Fruit fly (Drosophila melanogaster) whole organism, embryonic: ENCODE results near the gene Pop2.

Experiments used
- ATbp ChIP-seq: fragments of 200-800 bp; sonication (Bioruptor generic); optimal IDR thresholded peaks from 2 replicates; lab custom pipeline; 2017; ENCODE audit warnings: missing biosample characterization, mild to moderate bottlenecking, missing genetic modification characterization, missing genetic modification reagents
- Atf-2 ChIP-seq: fragments of 200-800 bp; sonication (Bioruptor generic); optimal IDR thresholded peaks from 2 replicates; lab custom pipeline; 2016; ENCODE audit warnings: missing biosample characterization, missing genetic modification characterization
- CG10147 ChIP-seq: fragments of 200-800 bp; sonication (Bioruptor generic); optimal IDR thresholded peaks from 2 replicates; lab custom pipeline; 2019; ENCODE audit warnings: missing biosample characterization, mild to moderate bottlenecking, missing genetic modification characterization, moderate library complexity
- CG10209 ChIP-seq: fragments of 200-800 bp; sonication (Bioruptor generic); optimal IDR thresholded peaks from 3 replicates; lab custom pipeline; 2017; ENCODE audit warnings: missing biosample characterization, mild to moderate bottlenecking, missing genetic modification characterization, missing genetic modification reagents
- CG11560 ChIP-seq: fragments of 200-800 bp; sonication (Bioruptor generic); IDR thresholded peaks from 3 replicates; pipeline ENCODE4 v1.3.6; 2022; ENCODE audit warnings: missing biosample characterization, missing genetic modification characterization
- CG11696 ChIP-seq: fragments of 200-800 bp; sonication (Bioruptor generic); IDR thresholded peaks from 2 replicates; pipeline ENCODE4 v1.3.6; 2022; ENCODE audit warnings: missing biosample characterization, missing genetic modification characterization
- CG12236 ChIP-seq: fragments of 200-800 bp; sonication (Bioruptor generic); optimal IDR thresholded peaks from 2 replicates; lab custom pipeline; 2016; ENCODE audit warnings: missing biosample characterization, missing genetic modification characterization
- CG14050 ChIP-seq: fragments of 200-800 bp; sonication (Bioruptor generic); IDR thresholded peaks from 3 replicates; pipeline ENCODE4 v1.3.6; 2022; ENCODE audit warnings: missing biosample characterization, missing genetic modification characterization
- CG18599 ChIP-seq: fragments of 200-800 bp; sonication (Bioruptor generic); optimal IDR thresholded peaks from 3 replicates; lab custom pipeline; 2017; ENCODE audit warnings: missing biosample characterization, missing genetic modification characterization, mild to moderate bottlenecking, moderate library complexity, missing genetic modification reagents
- CG2129 ChIP-seq: fragments of 200-800 bp; sonication (Bioruptor generic); IDR thresholded peaks from 2 replicates; pipeline ENCODE4 v1.3.6; 2022; ENCODE audit warnings: missing biosample characterization, missing genetic modification characterization; ENCODE audit not compliant: partially characterized antibody
- CG30020 ChIP-seq: fragments of 200-800 bp; optimal IDR thresholded peaks from 2 replicates; lab custom pipeline; 2019; ENCODE audit warnings: missing biosample characterization, mild to moderate bottlenecking, missing genetic modification characterization, moderate library complexity
- CG30403 ChIP-seq: fragments of 200-800 bp; sonication (Bioruptor generic); optimal IDR thresholded peaks from 3 replicates; lab custom pipeline; 2016; ENCODE audit warnings: missing biosample characterization, missing genetic modification characterization
- CG31441 ChIP-seq: fragments of 200-800 bp; sonication (Bioruptor generic); IDR thresholded peaks from 2 replicates; pipeline ENCODE4 v1.3.6; 2022; ENCODE audit warnings: missing biosample characterization, missing genetic modification characterization
- CG3163 ChIP-seq: fragments of 200-800 bp; sonication (Bioruptor generic); optimal IDR thresholded peaks from 3 replicates; lab custom pipeline; 2016; ENCODE audit warnings: missing biosample characterization, missing genetic modification characterization
- CG32767 ChIP-seq: fragments of 200-800 bp; sonication (Bioruptor generic); IDR thresholded peaks from 2 replicates; pipeline ENCODE4 v1.3.6; 2022; ENCODE audit warnings: missing biosample characterization, missing genetic modification characterization
- CG33213 ChIP-seq: fragments of 200-800 bp; sonication (Bioruptor generic); optimal IDR thresholded peaks from 3 replicates; lab custom pipeline; 2016; ENCODE audit warnings: missing biosample characterization, missing genetic modification characterization
- CG33557 ChIP-seq: fragments of 200-800 bp; sonication (Bioruptor generic); optimal IDR thresholded peaks from 2 replicates; lab custom pipeline; 2019; ENCODE audit warnings: missing biosample characterization, mild to moderate bottlenecking, missing genetic modification characterization, moderate library complexity
- CG5180 ChIP-seq: fragments of 200-800 bp; sonication (Bioruptor generic); optimal IDR thresholded peaks from 3 replicates; lab custom pipeline; 2017; ENCODE audit warnings: missing biosample characterization, missing genetic modification characterization, mild to moderate bottlenecking, moderate library complexity, missing genetic modification reagents
- CG6175 ChIP-seq: fragments of 200-800 bp; sonication (Bioruptor generic); IDR thresholded peaks from 3 replicates; pipeline ENCODE4 v1.3.6; 2022; ENCODE audit warnings: missing biosample characterization, missing genetic modification characterization
- CG6254 ChIP-seq: fragments of 200-800 bp; sonication (Bioruptor generic); optimal IDR thresholded peaks from 3 replicates; lab custom pipeline; 2017; ENCODE audit warnings: mild to moderate bottlenecking, missing biosample characterization, missing genetic modification reagents, missing genetic modification characterization
- CG6791 ChIP-seq: fragments of 200-800 bp; sonication (Bioruptor generic); IDR thresholded peaks from 3 replicates; pipeline ENCODE4 v1.3.6; 2022; ENCODE audit warnings: missing biosample characterization, missing genetic modification characterization; ENCODE audit not compliant: partially characterized antibody
- CG9727 ChIP-seq: fragments of 200-800 bp; sonication (Bioruptor generic); optimal IDR thresholded peaks from 3 replicates; lab custom pipeline; 2017; ENCODE audit warnings: missing biosample characterization, mild to moderate bottlenecking, missing genetic modification characterization
- CG9797 ChIP-seq: fragments of 200-800 bp; sonication (Bioruptor generic); optimal IDR thresholded peaks from 3 replicates; lab custom pipeline; 2018; ENCODE audit warnings: missing biosample characterization, mild to moderate bottlenecking, missing genetic modification characterization
- CrebB ChIP-seq: fragments of 200-800 bp; sonication (Bioruptor generic); optimal IDR thresholded peaks from 3 replicates; lab custom pipeline; 2018; ENCODE audit warnings: missing biosample characterization, mild to moderate bottlenecking, missing genetic modification characterization
- Doc3 ChIP-seq: fragments of 200-800 bp; sonication (Bioruptor generic); IDR thresholded peaks from 3 replicates; pipeline ENCODE4 v1.3.6; 2022; ENCODE audit warnings: missing biosample characterization, missing genetic modification characterization; ENCODE audit not compliant: partially characterized antibody
- Gsc ChIP-seq: fragments of 200-800 bp; sonication (Bioruptor generic); IDR thresholded peaks from 2 replicates; pipeline ENCODE4 v1.3.6; 2022; ENCODE audit warnings: missing biosample characterization, missing genetic modification characterization
- HmgZ ChIP-seq: fragments of 200-800 bp; sonication (Bioruptor generic); optimal IDR thresholded peaks from 2 replicates; lab custom pipeline; 2018; ENCODE audit warnings: missing biosample characterization, mild to moderate bottlenecking, missing genetic modification characterization
- Hmr ChIP-seq: fragments of 200-800 bp; sonication (Bioruptor generic); optimal IDR thresholded peaks from 3 replicates; lab custom pipeline; 2017; ENCODE audit warnings: mild to moderate bottlenecking, missing biosample characterization, missing genetic modification reagents, missing genetic modification characterization
- Hr78 ChIP-seq, 2 experiments: fragments of 200-800 bp in 1 of 2; fragments of >200 bp in 1 of 2; sonication (Bioruptor generic) in 1 of 2; optimal IDR thresholded peaks; 2 replicates each; lab custom pipeline; 2017 to 2019; ENCODE audit warnings: missing biosample characterization in 2 of 2, missing genetic modification characterization in 2 of 2, mild to moderate bottlenecking in 1 of 2, moderate library complexity in 1 of 2
- Hsf ChIP-seq: fragments of 200-800 bp; sonication (Bioruptor generic); optimal IDR thresholded peaks from 3 replicates; lab custom pipeline; 2016; ENCODE audit warnings: missing biosample characterization, missing genetic modification characterization
- Nf-YC ChIP-seq: fragments of 200-800 bp; optimal IDR thresholded peaks from 3 replicates; lab custom pipeline; 2019; ENCODE audit warnings: missing biosample characterization, mild to moderate bottlenecking, missing genetic modification characterization, moderate library complexity
- Six4 ChIP-seq: fragments of 200-800 bp; sonication (Bioruptor generic); optimal IDR thresholded peaks from 2 replicates; lab custom pipeline; 2016; ENCODE audit warnings: missing biosample characterization, missing genetic modification characterization
- ab ChIP-seq: fragments of 200-800 bp; sonication (Bioruptor generic); optimal IDR thresholded peaks from 2 replicates; lab custom pipeline; 2016; ENCODE audit warnings: missing biosample characterization, missing genetic modification characterization
- ac ChIP-seq: fragments of 200-800 bp; sonication (Bioruptor generic); optimal IDR thresholded peaks from 3 replicates; lab custom pipeline; 2017; ENCODE audit warnings: missing biosample characterization, mild to moderate bottlenecking, missing genetic modification characterization
- cwo ChIP-seq: fragments of 200-800 bp; sonication (Bioruptor generic); optimal IDR thresholded peaks from 3 replicates; lab custom pipeline; 2017; ENCODE audit warnings: missing biosample characterization, missing genetic modification characterization, mild to moderate bottlenecking, moderate library complexity, missing genetic modification reagents
- disco-r ChIP-seq: fragments of 200-800 bp; sonication (Bioruptor generic); optimal IDR thresholded peaks from 2 replicates; lab custom pipeline; 2016; ENCODE audit warnings: missing biosample characterization, missing genetic modification characterization
- fd64A ChIP-seq: fragments of 200-800 bp; sonication (Bioruptor generic); optimal IDR thresholded peaks from 3 replicates; lab custom pipeline; 2018; ENCODE audit warnings: missing biosample characterization, mild to moderate bottlenecking, missing genetic modification characterization
- ftz-f1 ChIP-seq: fragments of 200-800 bp; sonication (Bioruptor generic); optimal IDR thresholded peaks from 2 replicates; lab custom pipeline; 2016; ENCODE audit warnings: missing biosample characterization, missing genetic modification characterization
- hb ChIP-seq: fragments of 200-800 bp; sonication (Bioruptor generic); IDR thresholded peaks from 3 replicates; pipeline ENCODE4 v1.3.6; 2022; ENCODE audit warnings: missing biosample characterization, missing genetic modification characterization; ENCODE audit not compliant: partially characterized antibody
- hbn ChIP-seq: fragments of 200-800 bp; sonication (Bioruptor generic); IDR thresholded peaks from 2 replicates; pipeline ENCODE4 v1.3.6; 2022; ENCODE audit warnings: missing biosample characterization, missing genetic modification characterization; ENCODE audit not compliant: partially characterized antibody
- hth ChIP-seq: fragments of >200 bp; optimal IDR thresholded peaks from 2 replicates; lab custom pipeline; 2017; ENCODE audit warnings: inconsistent platforms
- maf-S ChIP-seq: fragments of 200-800 bp; sonication (Bioruptor generic); optimal IDR thresholded peaks from 2 replicates; lab custom pipeline; 2016; ENCODE audit warnings: missing biosample characterization, missing genetic modification characterization
- peb ChIP-seq: fragments of 200-800 bp; sonication (Bioruptor generic); IDR thresholded peaks from 2 replicates; pipeline ENCODE4 v1.3.6; 2022; ENCODE audit warnings: missing biosample characterization, missing genetic modification characterization
- prd ChIP-seq, 3 experiments: fragments of >200 bp in 2 of 3; fragments of 200-800 bp in 1 of 3; sonication (Bioruptor generic) in 1 of 3; optimal IDR thresholded peaks in 2 of 3; IDR thresholded peaks in 1 of 3; 2 replicates in 2 of 3; 3 replicates in 1 of 3; pipeline versions ENCODE4 v1.3.6 to Lab custom; 2017 to 2022; ENCODE audit warnings: missing biosample characterization in 1 of 3, missing genetic modification characterization in 1 of 3
- ro ChIP-seq: fragments of 200-800 bp; sonication (Bioruptor generic); IDR thresholded peaks from 2 replicates; pipeline ENCODE4 v1.3.6; 2022; ENCODE audit warnings: missing biosample characterization, missing genetic modification characterization
- shn ChIP-seq: fragments of 200-800 bp; sonication (Bioruptor generic); optimal IDR thresholded peaks from 3 replicates; lab custom pipeline; 2016; ENCODE audit warnings: missing biosample characterization, missing genetic modification characterization
- sr ChIP-seq: fragments of 200-800 bp; sonication (Bioruptor generic); IDR thresholded peaks from 3 replicates; pipeline ENCODE4 v1.3.6; 2022; ENCODE audit warnings: missing biosample characterization, missing genetic modification characterization
- tx ChIP-seq: fragments of 200-800 bp; sonication (Bioruptor generic); optimal IDR thresholded peaks from 2 replicates; lab custom pipeline; 2016; ENCODE audit warnings: missing biosample characterization, missing genetic modification characterization

Pop2 gene

dm6 chr3L:12037449-12038163 is 34.9 kb upstream of the Pop2 start (continued):
- peak; percentile 62 for TF ChIP-seq Six4 (GFP tag; lab: Kevin White, UChicago)
- TF ChIP-seq Atf-2 (GFP tag; lab: Kevin White, UChicago): peak; percentile 22
- TF ChIP-seq Gsc (GFP tag; lab: Robert Waterston, UW): no peak
- no peak for TF ChIP-seq disco-r
- TF ChIP-seq CG6254: peak; percentile 86
- TF ChIP-seq CG31441: peak; percentile 54
- peak; percentile 53 for TF ChIP-seq ro (GFP tag; lab: Robert Waterston, UW)
- TF ChIP-seq CG3163 (GFP tag; lab: Kevin White, UChicago): peak; percentile 12
- TF ChIP-seq ATbp: peak; percentile 31
- TF ChIP-seq Doc3 (GFP tag; lab: Robert Waterston, UW): no peak
- TF ChIP-seq hb: no peak
- TF ChIP-seq CG14050: no peak
- no peak for TF ChIP-seq CG5180 (GFP tag; lab: Kevin White, UChicago)
- no peak for TF ChIP-seq maf-S
- TF ChIP-seq hth (lab: Kevin White, UChicago): no peak
- no peak for TF ChIP-seq CG11696 (GFP tag; lab: Robert Waterston, UW)
- TF ChIP-seq CG9727 (GFP tag; lab: Kevin White, UChicago): peak; percentile 73
- peak; percentile 81; the same call in 2 of the 3 replicates for TF ChIP-seq sr (GFP tag; lab: Robert Waterston, UW)
- no peak for TF ChIP-seq CG2129
- TF ChIP-seq fd64A (GFP tag; lab: Kevin White, UChicago): peak; percentile 42
- TF ChIP-seq HmgZ: no peak
- peak; percentile 58 for TF ChIP-seq cwo (GFP tag; lab: Kevin White, UChicago)
- no peak for TF ChIP-seq CG30403 (GFP tag; lab: Kevin White, UChicago)
- no peak for TF ChIP-seq Hsf
- peak; percentile 30 for TF ChIP-seq tx
- peak; percentile 21; the same call in 1 of the 2 replicates for TF ChIP-seq CG32767
- no peak for TF ChIP-seq ftz-f1 (GFP tag; lab: Kevin White, UChicago)
- 0 out of 3 replicates have a peak, but pooled peaks have one; percentile 28 for TF ChIP-seq CG11560 (tag; lab: Robert Waterston, UW)
- TF ChIP-seq peb: 0 out of 2 replicates have a peak, but pooled peaks have one; percentile 23
- TF ChIP-seq Hr78 (GFP tag; optimal IDR thresholded peaks at IDR 0.05; lab: Kevin White, UChicago): no peak
- TF ChIP-seq CG9797 (GFP tag; lab: Kevin White, UChicago): no peak
- TF ChIP-seq CG33557: peak; percentile 27
- no peak for TF ChIP-seq Nf-YC (tag; lab: Kevin White, UChicago)
- no peak for TF ChIP-seq prd (optimal IDR thresholded peaks at IDR 0.05; lab: Kevin White, UChicago)
- TF ChIP-seq prd (GFP tag; IDR thresholded peaks at IDR 0.05; lab: Robert Waterston, UW): peak; percentile 65
- no peak for TF ChIP-seq CG33213 (GFP tag; lab: Kevin White, UChicago)
- TF ChIP-seq CrebB (tag; lab: Kevin White, UChicago): no peak
- no peak for TF ChIP-seq ab
- TF ChIP-seq CG30020 (tag; lab: Kevin White, UChicago): no peak
- TF ChIP-seq CG10209 (GFP tag; lab: Kevin White, UChicago): no peak
- TF ChIP-seq CG10147 (GFP tag; lab: Kevin White, UChicago): no peak
- TF ChIP-seq CG6791 (GFP tag; lab: Robert Waterston, UW): no peak
- TF ChIP-seq CG6175 (GFP tag; lab: Robert Waterston, UW): peak; percentile 81; the same call in 2 of the 3 replicates
- no peak for TF ChIP-seq Hmr (GFP tag; lab: Kevin White, UChicago)
- TF ChIP-seq hbn (GFP tag; lab: Robert Waterston, UW): no peak
- TF ChIP-seq ac: no peak
- TF ChIP-seq shn (GFP tag; lab: Kevin White, UChicago): peak; percentile 27
- TF ChIP-seq CG12236: no peak
- peak; percentile 66 for TF ChIP-seq CG18599 (GFP tag; lab: Kevin White, UChicago)
